Worm (Caenorhabditis elegans) whole organism, late embryonic: ENCODE data around the gene lbp-9.

ENCODE experiments used
- C38D4.7 ChIP-seq: fragments of 200-800 bp; sonication (Bioruptor generic); optimal IDR thresholded peaks from 2 replicates; lab custom pipeline; 2018; ENCODE audit warnings: mild to moderate bottlenecking, missing genetic modification characterization, moderate library complexity, missing compliant biosample characterization
- ahr-1 ChIP-seq: sonication (generic microtip); optimal IDR thresholded peaks from 2 replicates; lab custom pipeline; 2016; ENCODE audit warnings: missing genetic modification characterization, missing compliant biosample characterization
- ceh-31 ChIP-seq: sonication (generic microtip); optimal IDR thresholded peaks from 2 replicates; lab custom pipeline; 2016; ENCODE audit warnings: missing genetic modification characterization, missing compliant biosample characterization
- ceh-34 ChIP-seq: sonication (generic microtip); optimal IDR thresholded peaks from 2 replicates; lab custom pipeline; 2016; ENCODE audit warnings: mild to moderate bottlenecking, missing genetic modification characterization, missing compliant biosample characterization
- ceh-48 ChIP-seq: sonication (generic microtip); optimal IDR thresholded peaks from 2 replicates; lab custom pipeline; 2016; ENCODE audit warnings: missing genetic modification characterization, inconsistent platforms, missing compliant biosample characterization
- ceh-6 ChIP-seq: fragments of 200-800 bp; sonication (Bioruptor generic); optimal IDR thresholded peaks from 2 replicates; lab custom pipeline; 2018; ENCODE audit warnings: mild to moderate bottlenecking, missing genetic modification characterization, missing compliant biosample characterization
- elt-2 ChIP-seq: sonication (generic microtip); optimal IDR thresholded peaks from 2 replicates; lab custom pipeline; 2016; ENCODE audit warnings: missing genetic modification reagents, missing genetic modification characterization, missing compliant biosample characterization
- gmeb-2 ChIP-seq: sonication (generic microtip); optimal IDR thresholded peaks from 2 replicates; lab custom pipeline; 2016; ENCODE audit warnings: missing genetic modification characterization, inconsistent platforms, missing compliant biosample characterization
- nfya-1 ChIP-seq: sonication (generic microtip); optimal IDR thresholded peaks from 2 replicates; lab custom pipeline; 2017; ENCODE audit warnings: missing genetic modification characterization, mild to moderate bottlenecking, missing compliant biosample characterization, antibody characterized with exemption, moderate library complexity
- pax-1 ChIP-seq: fragments of 150-350 bp; optimal IDR thresholded peaks from 2 replicates; lab custom pipeline; 2014; ENCODE audit warnings: missing biosample characterization, missing genetic modification characterization
- pha-4 ChIP-seq: fragments of 150-350 bp; optimal IDR thresholded peaks from 2 replicates; lab custom pipeline; 2018; ENCODE audit warnings: missing biosample characterization, missing genetic modification reagents, missing genetic modification characterization
- pqm-1 ChIP-seq: sonication (generic microtip); optimal IDR thresholded peaks from 2 replicates; lab custom pipeline; 2016; ENCODE audit warnings: missing genetic modification characterization, missing compliant biosample characterization
- tbx-7 ChIP-seq: sonication (generic microtip); optimal IDR thresholded peaks from 2 replicates; lab custom pipeline; 2016; ENCODE audit warnings: missing genotype, missing genetic modification characterization, missing compliant biosample characterization
- unc-42 ChIP-seq: sonication (generic microtip); optimal IDR thresholded peaks from 2 replicates; lab custom pipeline; 2016; ENCODE audit warnings: missing genotype, missing genetic modification characterization, missing compliant biosample characterization
- zip-5 ChIP-seq: sonication (generic microtip); optimal IDR thresholded peaks from 2 replicates; lab custom pipeline; 2016; ENCODE audit warnings: missing genetic modification characterization, missing compliant biosample characterization
- ztf-16 ChIP-seq: sonication (generic microtip); optimal IDR thresholded peaks from 2 replicates; lab custom pipeline; 2017; ENCODE audit warnings: missing genetic modification characterization, missing compliant biosample characterization

The lbp-9 gene

ce11 chrV:2109295-2109694 is 41.0 kb downstream of the lbp-9 start, which contains the start of gene ckb-4:
TSS of gene ckb-4 (minus strand) at chrV:2109434.
- TF ChIP-seq unc-42 (tag; lab: Kevin White, UChicago) (peak; percentile 82), ceh-48 (tag; lab: Kevin White, UChicago) (peak; percentile 62), ceh-31 (tag; lab: Kevin White, UChicago) (peak; percentile 19), ahr-1 (tag; lab: Kevin White, UChicago) (no peak), ztf-16 (tag; lab: Kevin White, UChicago) (no peak), nfya-1 (peak; percentile 11), pax-1 (tag; lab: Kevin White, UChicago) (no peak)

- TF ChIP-seq pqm-1 = no peak
- no peak for TF ChIP-seq gmeb-2 (tag; lab: Kevin White, UChicago)
- TF ChIP-seq tbx-7 (tag; lab: Kevin White, UChicago) = no peak
- no peak for TF ChIP-seq elt-2
- TF ChIP-seq C38D4.7 (GFP tag; lab: Kevin White, UChicago) = no peak
- TF ChIP-seq zip-5 = no peak
- TF ChIP-seq pha-4 = no peak
These were observed 42.1 kb downstream of the lbp-9 start, which contains the start of gene F22F7.3 for ce11 chrV:2110368-2110767. TSS of gene F22F7.3 (plus strand) at chrV:2110668.

- TF ChIP-seq ceh-34 (tag; lab: Kevin White, UChicago) (no peak), nfya-1 (no peak), ceh-6 (GFP tag; lab: Kevin White, UChicago) (no peak)
These were observed 50.3 kb downstream of the lbp-9 start, which contains the start of gene bgnt-1.2 for ce11 chrV:2118574-2118973. TSS of gene bgnt-1.2 (minus strand) at chrV:2118674.
